Fruit fly (Drosophila melanogaster) whole organism, embryonic: ENCODE data around the gene CG12171.
A peak's percentile ranks its signal among the peaks of the same experiment; 100 is the strongest.

ENCODE experiments used
- BEAF-32 ChIP-seq: fragments of 200-800 bp; sonication (Bioruptor generic); optimal IDR thresholded peaks from 3 replicates; lab custom pipeline; 2017; ENCODE audit warnings: missing biosample characterization, missing genetic modification characterization, mild to moderate bottlenecking, moderate library complexity, missing genetic modification reagents
- Bgb ChIP-seq: fragments of 200-800 bp; sonication (Bioruptor generic); IDR thresholded peaks from 2 replicates; pipeline ENCODE4 v1.3.6; 2022; ENCODE audit warnings: missing biosample characterization, missing genetic modification characterization; ENCODE audit not compliant: partially characterized antibody
- BtbVII ChIP-seq: fragments of 200-800 bp; sonication (Bioruptor generic); optimal IDR thresholded peaks from 3 replicates; lab custom pipeline; 2017; ENCODE audit warnings: missing biosample characterization, mild to moderate bottlenecking, missing genetic modification characterization
- CG1024 ChIP-seq: fragments of 200-800 bp; sonication (Bioruptor generic); IDR thresholded peaks from 2 replicates; pipeline ENCODE4 v1.3.6; 2022; ENCODE audit warnings: missing biosample characterization, missing genetic modification characterization
- CG10462 ChIP-seq: fragments of 200-800 bp; sonication (Bioruptor generic); optimal IDR thresholded peaks from 2 replicates; lab custom pipeline; 2016; ENCODE audit warnings: missing biosample characterization, missing genetic modification characterization
- CG10979 ChIP-seq: fragments of 200-800 bp; sonication (Bioruptor generic); optimal IDR thresholded peaks from 2 replicates; lab custom pipeline; 2018; ENCODE audit warnings: missing biosample characterization, mild to moderate bottlenecking, missing genetic modification characterization, moderate library complexity
- CG12219 ChIP-seq: fragments of 200-800 bp; sonication (Bioruptor generic); optimal IDR thresholded peaks from 3 replicates; lab custom pipeline; 2018; ENCODE audit warnings: missing biosample characterization, mild to moderate bottlenecking, missing genetic modification characterization
- CG12391 ChIP-seq: fragments of 200-800 bp; sonication (Bioruptor generic); optimal IDR thresholded peaks from 3 replicates; lab custom pipeline; 2018; ENCODE audit warnings: missing biosample characterization, mild to moderate bottlenecking, missing genetic modification characterization, moderate library complexity
- CG12769 ChIP-seq: fragments of 200-800 bp; sonication (Bioruptor generic); optimal IDR thresholded peaks from 2 replicates; lab custom pipeline; 2019; ENCODE audit warnings: missing biosample characterization, mild to moderate bottlenecking, missing genetic modification characterization, moderate library complexity
- CG14667 ChIP-seq: fragments of 200-800 bp; sonication (Bioruptor generic); IDR thresholded peaks from 2 replicates; pipeline ENCODE4 v1.3.6; 2022; ENCODE audit warnings: missing biosample characterization, missing genetic modification characterization
- CG15696 ChIP-seq: fragments of 200-800 bp; sonication (Bioruptor generic); optimal IDR thresholded peaks from 2 replicates; lab custom pipeline; 2019; ENCODE audit warnings: missing biosample characterization, mild to moderate bottlenecking, missing genetic modification characterization, moderate library complexity
- CG16863 ChIP-seq: fragments of 200-800 bp; sonication (Bioruptor generic); optimal IDR thresholded peaks from 3 replicates; lab custom pipeline; 2016; ENCODE audit warnings: missing biosample characterization, missing genetic modification characterization
- CG17361 ChIP-seq: fragments of 200-800 bp; sonication (Bioruptor generic); IDR thresholded peaks from 3 replicates; pipeline ENCODE4 v1.3.6; 2022; ENCODE audit warnings: missing biosample characterization, missing genetic modification characterization
- CG17802 ChIP-seq: fragments of 200-800 bp; sonication (Bioruptor generic); optimal IDR thresholded peaks from 2 replicates; lab custom pipeline; 2018; ENCODE audit warnings: missing biosample characterization, mild to moderate bottlenecking, missing genetic modification characterization, moderate library complexity
- CG18599 ChIP-seq: fragments of 200-800 bp; sonication (Bioruptor generic); optimal IDR thresholded peaks from 3 replicates; lab custom pipeline; 2017; ENCODE audit warnings: missing biosample characterization, missing genetic modification characterization, mild to moderate bottlenecking, moderate library complexity, missing genetic modification reagents
- CG2199 ChIP-seq: fragments of 200-800 bp; sonication (Bioruptor generic); IDR thresholded peaks from 3 replicates; pipeline ENCODE4 v1.3.6; 2022; ENCODE audit warnings: missing biosample characterization, missing genetic modification characterization
- CG32772 ChIP-seq: fragments of 200-800 bp; sonication (Bioruptor generic); IDR thresholded peaks from 2 replicates; pipeline ENCODE4 v1.3.6; 2022; ENCODE audit warnings: missing biosample characterization, missing genetic modification characterization
- CG33557 ChIP-seq: fragments of 200-800 bp; sonication (Bioruptor generic); optimal IDR thresholded peaks from 2 replicates; lab custom pipeline; 2019; ENCODE audit warnings: missing biosample characterization, mild to moderate bottlenecking, missing genetic modification characterization, moderate library complexity
- CG3407 ChIP-seq: fragments of 200-800 bp; sonication (Bioruptor generic); optimal IDR thresholded peaks from 2 replicates; lab custom pipeline; 2018; ENCODE audit warnings: missing biosample characterization, mild to moderate bottlenecking, missing genetic modification characterization
- CG4424 ChIP-seq: fragments of 200-800 bp; sonication (Bioruptor generic); optimal IDR thresholded peaks from 3 replicates; lab custom pipeline; 2016; ENCODE audit warnings: missing biosample characterization, missing genetic modification characterization
- CG5953 ChIP-seq: fragments of 200-800 bp; sonication (Bioruptor generic); IDR thresholded peaks from 2 replicates; pipeline ENCODE4 v1.3.6; 2022; ENCODE audit warnings: missing biosample characterization, missing genetic modification characterization
- CG7987 ChIP-seq: fragments of 200-800 bp; sonication (Bioruptor generic); optimal IDR thresholded peaks from 2 replicates; lab custom pipeline; 2018; ENCODE audit warnings: missing biosample characterization, mild to moderate bottlenecking, missing genetic modification characterization, moderate library complexity
- CG8924 ChIP-seq: fragments of 200-800 bp; optimal IDR thresholded peaks from 3 replicates; lab custom pipeline; 2019; ENCODE audit warnings: missing biosample characterization, mild to moderate bottlenecking, missing genetic modification characterization, moderate library complexity
- Dp ChIP-seq: fragments of 200-800 bp; sonication (Bioruptor generic); optimal IDR thresholded peaks from 2 replicates; lab custom pipeline; 2018; ENCODE audit warnings: missing biosample characterization, mild to moderate bottlenecking, missing genetic modification characterization, moderate library complexity
- Elba2 ChIP-seq: fragments of 200-800 bp; sonication (Bioruptor generic); optimal IDR thresholded peaks from 3 replicates; lab custom pipeline; 2016; ENCODE audit warnings: missing biosample characterization, missing genetic modification characterization
- HmgD ChIP-seq: fragments of 200-800 bp; sonication (Bioruptor generic); optimal IDR thresholded peaks from 3 replicates; lab custom pipeline; 2016; ENCODE audit warnings: missing biosample characterization, missing genetic modification characterization
- Lhr ChIP-seq: fragments of 200-800 bp; sonication (Bioruptor generic); optimal IDR thresholded peaks from 3 replicates; lab custom pipeline; 2017; ENCODE audit warnings: mild to moderate bottlenecking, missing biosample characterization, missing genetic modification reagents, missing genetic modification characterization
- Neu2 ChIP-seq: fragments of 200-800 bp; sonication (Bioruptor generic); optimal IDR thresholded peaks from 3 replicates; lab custom pipeline; 2016; ENCODE audit warnings: missing biosample characterization, missing genetic modification characterization, borderline replicate concordance
- Sox100B ChIP-seq: fragments of 200-800 bp; sonication (Bioruptor generic); optimal IDR thresholded peaks from 3 replicates; lab custom pipeline; 2018; ENCODE audit warnings: missing biosample characterization, mild to moderate bottlenecking, missing genetic modification characterization
- Vsx1 ChIP-seq: fragments of 200-800 bp; sonication (Bioruptor generic); optimal IDR thresholded peaks from 2 replicates; lab custom pipeline; 2017; ENCODE audit warnings: missing biosample characterization, mild to moderate bottlenecking, missing genetic modification characterization, missing genetic modification reagents
- Xbp1 ChIP-seq: fragments of 200-800 bp; sonication (Bioruptor generic); optimal IDR thresholded peaks from 3 replicates; lab custom pipeline; 2016; ENCODE audit warnings: missing biosample characterization, mild to moderate bottlenecking, missing genetic modification characterization
- az2 ChIP-seq: fragments of 200-800 bp; sonication (Bioruptor generic); optimal IDR thresholded peaks from 3 replicates; lab custom pipeline; 2016; ENCODE audit warnings: missing biosample characterization, missing genetic modification characterization
- bab2 ChIP-seq: fragments of 200-800 bp; sonication (Bioruptor generic); optimal IDR thresholded peaks from 2 replicates; lab custom pipeline; 2016; ENCODE audit warnings: missing biosample characterization, missing genetic modification characterization
- crp ChIP-seq, 2 experiments: fragments of 200-800 bp; sonication (Bioruptor generic); optimal IDR thresholded peaks; 2 replicates in 1 of 2; 3 replicates in 1 of 2; lab custom pipeline; 2017; ENCODE audit warnings: missing biosample characterization in 2 of 2, missing genetic modification characterization in 2 of 2, mild to moderate bottlenecking in 1 of 2, moderate library complexity in 1 of 2
- dpn ChIP-seq, 2 experiments: fragments of 200-800 bp; sonication (Bioruptor generic); optimal IDR thresholded peaks; 3 replicates each; lab custom pipeline; 2016; ENCODE audit warnings: missing biosample characterization in 2 of 2, missing genetic modification characterization in 2 of 2
- exex ChIP-seq: fragments of 200-800 bp; sonication (Bioruptor generic); optimal IDR thresholded peaks from 4 replicates; lab custom pipeline; 2018; ENCODE audit warnings: missing biosample characterization, mild to moderate bottlenecking, missing genetic modification characterization, moderate library complexity
- jing ChIP-seq: fragments of 200-800 bp; sonication (Bioruptor generic); optimal IDR thresholded peaks from 2 replicates; lab custom pipeline; 2018; ENCODE audit warnings: missing biosample characterization, mild to moderate bottlenecking, missing genetic modification characterization
- kah ChIP-seq: fragments of 200-800 bp; sonication (Bioruptor generic); optimal IDR thresholded peaks from 2 replicates; lab custom pipeline; 2018; ENCODE audit warnings: missing biosample characterization, mild to moderate bottlenecking, missing genetic modification characterization
- kni ChIP-seq: fragments of 200-800 bp; sonication (Bioruptor generic); optimal IDR thresholded peaks from 3 replicates; lab custom pipeline; 2017; ENCODE audit warnings: mild to moderate bottlenecking, missing biosample characterization, missing genetic modification reagents, missing genetic modification characterization
- lmd ChIP-seq: fragments of 200-800 bp; sonication (Bioruptor generic); IDR thresholded peaks from 2 replicates; pipeline ENCODE4 v1.3.6; 2022; ENCODE audit warnings: missing biosample characterization, missing genetic modification characterization
- slp2 ChIP-seq: fragments of 200-800 bp; sonication (Bioruptor generic); optimal IDR thresholded peaks from 2 replicates; lab custom pipeline; 2016; ENCODE audit warnings: missing biosample characterization, missing genetic modification characterization
- sr ChIP-seq: fragments of 200-800 bp; sonication (Bioruptor generic); IDR thresholded peaks from 3 replicates; pipeline ENCODE4 v1.3.6; 2022; ENCODE audit warnings: missing biosample characterization, missing genetic modification characterization
- stwl ChIP-seq: fragments of 200-800 bp; sonication (Bioruptor generic); optimal IDR thresholded peaks from 3 replicates; lab custom pipeline; 2018; ENCODE audit warnings: missing biosample characterization, mild to moderate bottlenecking, missing genetic modification characterization, moderate library complexity
- tup ChIP-seq: fragments of 200-800 bp; sonication (Bioruptor generic); optimal IDR thresholded peaks from 2 replicates; lab custom pipeline; 2016; ENCODE audit warnings: missing biosample characterization, mild to moderate bottlenecking, missing genetic modification characterization, moderate library complexity
- tx ChIP-seq: fragments of 200-800 bp; sonication (Bioruptor generic); optimal IDR thresholded peaks from 2 replicates; lab custom pipeline; 2016; ENCODE audit warnings: missing biosample characterization, missing genetic modification characterization
- unc-4 ChIP-seq: fragments of 200-800 bp; sonication (Bioruptor generic); IDR thresholded peaks from 2 replicates; pipeline ENCODE4 v1.3.6; 2022; ENCODE audit warnings: missing biosample characterization, missing genetic modification characterization; ENCODE audit not compliant: partially characterized antibody
- usp ChIP-seq: fragments of >200 bp; optimal IDR thresholded peaks from 2 replicates; lab custom pipeline; 2017; ENCODE audit warnings: missing biosample characterization, missing genetic modification characterization
- zfh1 ChIP-seq: fragments of 200-800 bp; sonication (Bioruptor generic); IDR thresholded peaks from 3 replicates; pipeline ENCODE4 v1.3.6; 2022; ENCODE audit warnings: missing biosample characterization, missing genetic modification characterization
- zfh2 ChIP-seq: fragments of 200-800 bp; sonication (Bioruptor generic); optimal IDR thresholded peaks from 2 replicates; lab custom pipeline; 2016; ENCODE audit warnings: missing biosample characterization, missing genetic modification characterization

CG12171 gene

dm6 chr3R:5654692-5655181, 21.3 kb downstream of the CG12171 start, which contains the start of the genes elm and MED27 (continued):
- TF ChIP-seq CG3407 (GFP tag; lab: Kevin White, UChicago) (peak; percentile 78), Dp (GFP tag; lab: Kevin White, UChicago) (peak; percentile 25), BtbVII (GFP tag; lab: Kevin White, UChicago) (peak; percentile 81), dpn (GFP tag; optimal IDR thresholded peaks at IDR 0.05; lab: Kevin White, UChicago) (peak; percentile 95 to 96), zfh1 (peak; percentile 94), Lhr (GFP tag; lab: Kevin White, UChicago) (peak; percentile 92), stwl (tag; lab: Kevin White, UChicago) (peak; percentile 75), zfh2 (GFP tag; lab: Kevin White, UChicago) (peak; percentile 96), CG17802 (tag; lab: Kevin White, UChicago) (peak; percentile 73), tx (GFP tag; lab: Kevin White, UChicago) (peak; percentile 92), CG32772 (GFP tag; lab: Robert Waterston, UW) (peak; percentile 95), usp (no peak), slp2 (peak; percentile 81), kah (GFP tag; lab: Kevin White, UChicago) (no peak), Bgb (GFP tag; lab: Robert Waterston, UW) (peak; percentile 86), Elba2 (GFP tag; lab: Kevin White, UChicago) (peak; percentile 79), BEAF-32 (GFP tag; lab: Kevin White, UChicago) (peak; percentile 99), unc-4 (GFP tag; lab: Robert Waterston, UW) (peak; percentile 95), az2 (GFP tag; lab: Kevin White, UChicago) (peak; percentile 96), exex (tag; lab: Kevin White, UChicago) (peak; percentile 64), CG8924 (tag; lab: Kevin White, UChicago) (peak; percentile 92), CG1024 (peak; percentile 60; the same call in 1 of the 2 replicates), CG12769 (peak; percentile 85), CG15696 (tag; lab: Kevin White, UChicago) (peak; percentile 97), CG16863 (GFP tag; lab: Kevin White, UChicago) (peak; percentile 87), CG18599 (peak; percentile 92), HmgD (GFP tag; lab: Kevin White, UChicago) (peak; percentile 85), CG14667 (GFP tag; lab: Robert Waterston, UW) (peak; percentile 92), CG4424 (peak; percentile 95), CG17361 (GFP tag; lab: Robert Waterston, UW) (peak; percentile 95), CG33557 (GFP tag; lab: Kevin White, UChicago) (peak; percentile 88), CG2199 (GFP tag; lab: Robert Waterston, UW) (0 out of 3 replicates have a peak, but pooled peaks have one; percentile 67), jing (no peak), sr (no peak), CG10462 (peak; percentile 88), Xbp1 (GFP tag; lab: Kevin White, UChicago) (peak; percentile 98), lmd (peak; percentile 95), CG7987 (GFP tag; lab: Kevin White, UChicago) (peak; percentile 53), CG10979 (tag; lab: Kevin White, UChicago) (peak; percentile 86), CG5953 (GFP tag; lab: Robert Waterston, UW) (peak; percentile 71; the same call in 1 of the 2 replicates), kni (peak; percentile 85), tup (GFP tag; lab: Kevin White, UChicago) (peak; percentile 73), Vsx1 (no peak), CG12219 (GFP tag; lab: Kevin White, UChicago) (peak; percentile 75), Sox100B (GFP tag; lab: Kevin White, UChicago) (peak; percentile 77), bab2 (GFP tag; lab: Kevin White, UChicago) (peak; percentile 96), crp (GFP tag; optimal IDR thresholded peaks at IDR 0.05; lab: Kevin White, UChicago) (peak in 1 of 2 experiments; percentile 63), CG12391 (tag; lab: Kevin White, UChicago) (peak; percentile 95), Neu2 (GFP tag; lab: Kevin White, UChicago) (peak; percentile 47)
